Worm (Caenorhabditis elegans) whole organism, L1 larva: ENCODE results near the gene sqv-8.
A peak's percentile ranks its signal among the peaks of the same experiment; 100 is the strongest.

Experiments
- C04F5.9 ChIP-seq: sonication (generic microtip); optimal IDR thresholded peaks from 2 replicates; lab custom pipeline; 2016; ENCODE audit warnings: missing genetic modification characterization, missing compliant biosample characterization
- C16A3.4 ChIP-seq: fragments of 150-350 bp; optimal IDR thresholded peaks from 2 replicates; lab custom pipeline; 2014; ENCODE audit warnings: missing biosample characterization, missing genetic modification characterization
- C34B4.2 ChIP-seq: sonication (generic microtip); optimal IDR thresholded peaks from 2 replicates; lab custom pipeline; 2017; ENCODE audit warnings: mild to moderate bottlenecking, missing genetic modification characterization, missing compliant biosample characterization
- F16B12.6 ChIP-seq: fragments of 150-350 bp; optimal IDR thresholded peaks from 2 replicates; lab custom pipeline; 2014; ENCODE audit warnings: missing biosample characterization, missing genetic modification characterization
- alr-1 ChIP-seq: fragments of 200-800 bp; sonication (Bioruptor generic); optimal IDR thresholded peaks from 2 replicates; lab custom pipeline; 2018; ENCODE audit warnings: borderline replicate concordance, mild to moderate bottlenecking, missing genetic modification characterization, missing compliant biosample characterization
- ceh-63 ChIP-seq: fragments of 200-800 bp; sonication (Bioruptor generic); optimal IDR thresholded peaks from 2 replicates; lab custom pipeline; 2018; ENCODE audit warnings: mild to moderate bottlenecking, missing genetic modification characterization, missing compliant biosample characterization
- ceh-8 ChIP-seq: fragments of 200-800 bp; sonication (Bioruptor generic); optimal IDR thresholded peaks from 2 replicates; lab custom pipeline; 2018; ENCODE audit warnings: mild to moderate bottlenecking, missing genetic modification characterization, moderate library complexity, missing compliant biosample characterization
- ceh-82 ChIP-seq, 3 experiments: fragments of 150-350 bp in 1 of 3; sonication (generic microtip) in 2 of 3; optimal IDR thresholded peaks; 2 replicates each; lab custom pipeline; 2014 to 2017; ENCODE audit warnings: missing biosample characterization in 3 of 3, missing genetic modification characterization in 3 of 3
- ces-1 ChIP-seq: fragments of 150-350 bp; optimal IDR thresholded peaks from 2 replicates; lab custom pipeline; 2014; ENCODE audit warnings: missing biosample characterization, missing genetic modification reagents, missing genetic modification characterization
- dsc-1 ChIP-seq: sonication (generic microtip); optimal IDR thresholded peaks from 2 replicates; lab custom pipeline; 2016; ENCODE audit warnings: mild to moderate bottlenecking, missing genetic modification characterization, missing compliant biosample characterization
- efl-1 ChIP-seq, 4 experiments: fragments of 150-350 bp; optimal IDR thresholded peaks in 3 of 4; peaks in 1 of 4; 1 replicate in 1 of 4; 2 replicates in 3 of 4; lab custom pipeline; 2014; ENCODE audit warnings: missing biosample characterization in 2 of 4, missing genetic modification characterization in 2 of 4, missing genetic modification reagents in 2 of 4
- egl-27 ChIP-seq, 2 experiments: fragments of 150-350 bp in 1 of 2; sonication (generic microtip); optimal IDR thresholded peaks; 3 replicates each; lab custom pipeline; 2017 to 2018; ENCODE audit warnings: missing biosample characterization in 2 of 2, missing genetic modification characterization in 2 of 2, missing genetic modification reagents in 2 of 2
- elt-2 ChIP-seq: sonication (generic microtip); optimal IDR thresholded peaks from 2 replicates; lab custom pipeline; 2016; ENCODE audit warnings: missing genetic modification characterization, mild to moderate bottlenecking, inconsistent platforms, missing compliant biosample characterization, missing genetic modification reagents
- elt-3 ChIP-seq, 6 experiments: fragments of 150-350 bp in 1 of 6; sonication (generic microtip); optimal IDR thresholded peaks; 2 replicates each; lab custom pipeline; 2017 to 2018; ENCODE audit warnings: missing biosample characterization in 6 of 6, missing genetic modification characterization in 6 of 6, inconsistent platforms in 1 of 6
- ets-5 ChIP-seq: fragments of 200-800 bp; sonication (Bioruptor generic); IDR thresholded peaks from 2 replicates; pipeline ENCODE4 v1.3.6; 2022; ENCODE audit warnings: missing genetic modification characterization, missing compliant biosample characterization
- fkh-10 ChIP-seq: sonication (generic microtip); optimal IDR thresholded peaks from 2 replicates; lab custom pipeline; 2017; ENCODE audit warnings: missing biosample characterization, missing genetic modification reagents, missing genetic modification characterization
- fos-1 ChIP-seq: fragments of 150-350 bp; optimal IDR thresholded peaks from 2 replicates; lab custom pipeline; 2014; ENCODE audit warnings: missing biosample characterization, missing genetic modification characterization
- hlh-4 ChIP-seq: sonication (generic microtip); optimal IDR thresholded peaks from 2 replicates; lab custom pipeline; 2016; ENCODE audit warnings: mild to moderate bottlenecking, missing genetic modification characterization, missing compliant biosample characterization
- hpl-2 ChIP-seq: fragments of 150-350 bp; optimal IDR thresholded peaks from 2 replicates; lab custom pipeline; 2014; ENCODE audit warnings: missing biosample characterization, missing genetic modification reagents, missing genetic modification characterization
- irx-1 ChIP-seq: sonication (generic microtip); optimal IDR thresholded peaks from 2 replicates; lab custom pipeline; 2016; ENCODE audit warnings: missing genetic modification characterization, missing compliant biosample characterization
- jun-1 ChIP-seq: fragments of 150-350 bp; optimal IDR thresholded peaks from 2 replicates; lab custom pipeline; 2014; ENCODE audit warnings: missing biosample characterization, missing genetic modification reagents, missing genetic modification characterization
- lin-13 ChIP-seq: fragments of 150-350 bp; optimal IDR thresholded peaks from 2 replicates; lab custom pipeline; 2014; ENCODE audit warnings: missing biosample characterization, missing genetic modification reagents, missing genetic modification characterization
- lin-14 ChIP-seq: fragments of 200-800 bp; sonication (Bioruptor generic); optimal IDR thresholded peaks from 2 replicates; lab custom pipeline; 2018; ENCODE audit warnings: mild to moderate bottlenecking, missing genetic modification characterization, moderate library complexity, missing compliant biosample characterization
- lin-35 ChIP-seq, 2 experiments: fragments of 150-350 bp; optimal IDR thresholded peaks; 2 replicates each; lab custom pipeline; 2014; ENCODE audit warnings: missing biosample characterization in 2 of 2, missing genetic modification characterization in 2 of 2, missing genetic modification reagents in 2 of 2
- lir-3 ChIP-seq: sonication (generic microtip); optimal IDR thresholded peaks from 2 replicates; lab custom pipeline; 2016; ENCODE audit warnings: mild to moderate bottlenecking, missing genetic modification characterization, moderate library complexity, missing compliant biosample characterization; ENCODE audit not compliant: poor library complexity
- lsy-2 ChIP-seq, 2 experiments: fragments of 150-350 bp; optimal IDR thresholded peaks; 2 replicates each; lab custom pipeline; 2014; ENCODE audit warnings: missing biosample characterization in 2 of 2, missing genetic modification characterization in 2 of 2
- mab-9 ChIP-seq: fragments of 200-800 bp; sonication (Bioruptor generic); IDR thresholded peaks from 2 replicates; pipeline ENCODE4 v1.3.6; 2022; ENCODE audit warnings: missing genetic modification reagents, missing genetic modification characterization, missing compliant biosample characterization
- mdl-1 ChIP-seq, 2 experiments: fragments of 150-350 bp; optimal IDR thresholded peaks; 2 replicates each; lab custom pipeline; 2014 to 2017; ENCODE audit warnings: missing biosample characterization in 2 of 2, missing genetic modification characterization in 2 of 2, inconsistent platforms in 1 of 2
- mep-1 ChIP-seq: fragments of 150-350 bp; optimal IDR thresholded peaks from 2 replicates; lab custom pipeline; 2014; ENCODE audit warnings: missing biosample characterization, missing genetic modification characterization
- nhr-11 ChIP-seq: fragments of 150-350 bp; optimal IDR thresholded peaks from 2 replicates; lab custom pipeline; 2014; ENCODE audit warnings: missing biosample characterization, missing genetic modification characterization
- nhr-19 ChIP-seq: fragments of 200-800 bp; sonication (Bioruptor generic); conservative IDR thresholded peaks from 2 replicates; pipeline ENCODE4 v1.3.6; 2022; ENCODE audit warnings: missing genetic modification characterization, missing compliant biosample characterization
- nhr-20 ChIP-seq: sonication (generic microtip); optimal IDR thresholded peaks from 2 replicates; lab custom pipeline; 2016; ENCODE audit warnings: mild to moderate bottlenecking, missing genetic modification characterization, missing compliant biosample characterization
- nhr-237 ChIP-seq: fragments of 150-350 bp; optimal IDR thresholded peaks from 2 replicates; lab custom pipeline; 2014; ENCODE audit warnings: missing biosample characterization, missing genetic modification characterization
- nhr-47 ChIP-seq: sonication (generic microtip); optimal IDR thresholded peaks from 2 replicates; lab custom pipeline; 2016; ENCODE audit warnings: mild to moderate bottlenecking, missing genetic modification characterization, moderate library complexity, missing compliant biosample characterization
- nhr-71 ChIP-seq: sonication (generic microtip); optimal IDR thresholded peaks from 2 replicates; lab custom pipeline; 2016; ENCODE audit warnings: mild to moderate bottlenecking, missing genetic modification characterization, moderate library complexity, missing compliant biosample characterization
- nhr-85 ChIP-seq: sonication (generic microtip); peaks from one replicate; lab custom pipeline; 2016; ENCODE audit warnings: missing genetic modification characterization, inconsistent platforms, missing compliant biosample characterization
- nhr-90 ChIP-seq: sonication (generic microtip); optimal IDR thresholded peaks from 2 replicates; lab custom pipeline; 2016; ENCODE audit warnings: mild to moderate bottlenecking, missing genetic modification characterization, missing compliant biosample characterization; ENCODE audit not compliant: poor library complexity
- pag-3 ChIP-seq: sonication (generic microtip); optimal IDR thresholded peaks from 2 replicates; lab custom pipeline; 2017; ENCODE audit warnings: missing genetic modification characterization, mild to moderate bottlenecking, missing compliant biosample characterization, antibody characterized with exemption, borderline replicate concordance; ENCODE audit not compliant: insufficient read depth
- rnt-1 ChIP-seq: sonication (generic microtip); optimal IDR thresholded peaks from 2 replicates; lab custom pipeline; 2016; ENCODE audit warnings: mild to moderate bottlenecking, missing genetic modification characterization, moderate library complexity, missing compliant biosample characterization
- skn-1 ChIP-seq: fragments of 150-350 bp; optimal IDR thresholded peaks from 2 replicates; lab custom pipeline; 2014; ENCODE audit warnings: missing biosample characterization, missing genetic modification characterization
- snpc-4 ChIP-seq: fragments of 150-350 bp; optimal IDR thresholded peaks from 2 replicates; lab custom pipeline; 2014; ENCODE audit warnings: missing biosample characterization, missing genetic modification characterization
- snu-23 ChIP-seq: sonication (generic microtip); optimal IDR thresholded peaks from 2 replicates; lab custom pipeline; 2016; ENCODE audit warnings: missing genetic modification characterization, missing compliant biosample characterization
- swsn-7 ChIP-seq: sonication (generic microtip); optimal IDR thresholded peaks from 2 replicates; lab custom pipeline; 2016; ENCODE audit warnings: missing genetic modification characterization, missing compliant biosample characterization
- tbx-2 ChIP-seq: sonication (generic microtip); optimal IDR thresholded peaks from 2 replicates; lab custom pipeline; 2016; ENCODE audit warnings: missing genetic modification characterization, missing compliant biosample characterization
- tlp-1 ChIP-seq: fragments of 150-350 bp; optimal IDR thresholded peaks from 2 replicates; lab custom pipeline; 2014; ENCODE audit warnings: missing biosample characterization, missing genetic modification characterization
- unc-86 ChIP-seq: sonication (generic microtip); optimal IDR thresholded peaks from 2 replicates; lab custom pipeline; 2016; ENCODE audit warnings: missing genetic modification characterization, missing compliant biosample characterization
- xbp-1 ChIP-seq: sonication (generic microtip); optimal IDR thresholded peaks from 2 replicates; lab custom pipeline; 2016; ENCODE audit warnings: missing genetic modification characterization, missing compliant biosample characterization
- zag-1 ChIP-seq: fragments of 150-350 bp; optimal IDR thresholded peaks from 2 replicates; lab custom pipeline; 2014; ENCODE audit warnings: missing biosample characterization, missing genetic modification characterization
- zip-4 ChIP-seq: fragments of 200-800 bp; sonication (Bioruptor generic); optimal IDR thresholded peaks from 2 replicates; lab custom pipeline; 2018; ENCODE audit warnings: mild to moderate bottlenecking, missing genetic modification characterization, moderate library complexity, missing compliant biosample characterization

sqv-8 gene

ce11 chrII:9617902-9618245 lies 28.9 kb upstream of the sqv-8 start:
- no peak for TF ChIP-seq C34B4.2 (tag; lab: Kevin White, UChicago)
- peak; percentile 25 for TF ChIP-seq nhr-90 (tag; lab: Kevin White, UChicago)
- no peak for TF ChIP-seq nhr-237 (tag; lab: Kevin White, UChicago)
- no peak for TF ChIP-seq nhr-47
- TF ChIP-seq lin-14 (GFP tag; lab: Kevin White, UChicago): peak; percentile 21
- no peak for TF ChIP-seq mdl-1 (tag; optimal IDR thresholded peaks at IDR 0.05; lab: Kevin White, UChicago)
- no peak for TF ChIP-seq tbx-2 (tag; lab: Kevin White, UChicago)
- no peak for TF ChIP-seq ets-5 (GFP tag; lab: Robert Waterston, UW)
- no peak for TF ChIP-seq rnt-1 (tag; lab: Kevin White, UChicago)
- peak; percentile 2 for TF ChIP-seq jun-1 (tag; lab: Kevin White, UChicago)
- TF ChIP-seq lin-35 (GFP tag; optimal IDR thresholded peaks at IDR 0.05; lab: Kevin White, UChicago): no peak
- no peak for TF ChIP-seq ces-1
- peak; percentile 16 for TF ChIP-seq zip-4 (GFP tag; lab: Kevin White, UChicago)
- no peak for TF ChIP-seq nhr-11
- TF ChIP-seq lin-13 (GFP tag; lab: Kevin White, UChicago): no peak
- TF ChIP-seq fos-1 (tag; lab: Kevin White, UChicago): no peak
- no peak for TF ChIP-seq nhr-20
- TF ChIP-seq snu-23 (GFP tag; lab: Kevin White, UChicago): peak; percentile 19
- no peak for TF ChIP-seq mab-9 (GFP tag; lab: Robert Waterston, UW)

ce11 chrII:9618759-9619158 lies 28.0 kb upstream of the sqv-8 start:
- TF ChIP-seq nhr-85 (tag; lab: Kevin White, UChicago) (peak; percentile 26), C16A3.4 (no peak), efl-1 (optimal IDR thresholded peaks at IDR 0.05; lab: Kevin White, UChicago) (no peak), efl-1 (GFP tag; optimal IDR thresholded peaks at IDR 0.05 in 1 of 2; lab: Kevin White, UChicago) (peak in 1 of 2 experiments; percentile 39)

DNA sequence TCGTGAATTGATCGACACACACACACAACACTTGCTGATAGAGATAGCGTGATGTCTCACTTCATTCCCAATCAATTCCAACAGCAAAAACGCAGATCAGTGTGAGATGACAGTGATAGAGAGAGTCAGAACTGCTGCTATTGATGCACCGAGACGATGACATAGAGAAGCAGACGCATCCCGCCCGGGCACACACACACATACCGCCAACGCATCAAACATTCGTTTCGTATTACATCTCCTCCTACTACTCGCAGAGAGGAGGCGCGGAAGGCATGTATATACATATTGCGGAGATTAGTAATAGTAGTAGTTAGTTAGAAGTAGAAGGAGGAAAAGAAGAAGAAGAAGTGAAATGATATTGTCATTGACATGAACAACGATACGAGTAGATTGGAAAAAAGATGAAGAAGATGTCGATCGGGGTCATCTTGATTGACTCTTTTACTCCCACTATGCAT lies 27.3 kb upstream of the sqv-8 start:
- peak; percentile 40 for TF ChIP-seq dsc-1 (tag; lab: Kevin White, UChicago)
- peak; percentile 61 for TF ChIP-seq nhr-19 (GFP tag; lab: Robert Waterston, UW)
- no peak for TF ChIP-seq ceh-8 (GFP tag; lab: Kevin White, UChicago)
- TF ChIP-seq lsy-2 (tag; optimal IDR thresholded peaks at IDR 0.05; lab: Kevin White, UChicago): peak; percentile 26 to 55
- TF ChIP-seq snpc-4 (tag; lab: Kevin White, UChicago): no peak
- TF ChIP-seq F16B12.6 (tag; lab: Kevin White, UChicago): no peak
- TF ChIP-seq hlh-4 (tag; lab: Kevin White, UChicago): no peak
- peak in 5 of 6 experiments; percentile 23 to 79 (median 64) for TF ChIP-seq elt-3 (tag; optimal IDR thresholded peaks at IDR 0.05; lab: Kevin White, UChicago)
- TF ChIP-seq alr-1 (tag; lab: Kevin White, UChicago): no peak
- no peak for TF ChIP-seq ces-1
- no peak for TF ChIP-seq mab-9 (GFP tag; lab: Robert Waterston, UW)
- TF ChIP-seq ceh-82 (tag; optimal IDR thresholded peaks at IDR 0.05; lab: Kevin White, UChicago): peak in 2 of 3 experiments; percentile 18 to 35
- TF ChIP-seq rnt-1 (tag; lab: Kevin White, UChicago): peak; percentile 71
- TF ChIP-seq lir-3 (tag; lab: Kevin White, UChicago): no peak
- TF ChIP-seq swsn-7 (tag; lab: Kevin White, UChicago): peak; percentile 36
- no peak for TF ChIP-seq hpl-2
- TF ChIP-seq elt-2: peak; percentile 62
- TF ChIP-seq ceh-63 (GFP tag; lab: Kevin White, UChicago): no peak
- peak; percentile 32 for TF ChIP-seq skn-1 (tag; lab: Kevin White, UChicago)
- TF ChIP-seq pag-3 (tag; lab: Kevin White, UChicago): no peak
- no peak for TF ChIP-seq C04F5.9 (tag; lab: Kevin White, UChicago)
- peak; percentile 59 for TF ChIP-seq mep-1 (tag; lab: Kevin White, UChicago)
- TF ChIP-seq fkh-10 (GFP tag; lab: Kevin White, UChicago): no peak
- TF ChIP-seq unc-86 (tag; lab: Kevin White, UChicago): no peak
- TF ChIP-seq C34B4.2 (tag; lab: Kevin White, UChicago): no peak
- no peak for TF ChIP-seq irx-1
- no peak for TF ChIP-seq zag-1 (tag; lab: Kevin White, UChicago)
- TF ChIP-seq xbp-1: peak; percentile 25
- TF ChIP-seq nhr-237 (tag; lab: Kevin White, UChicago): no peak
- TF ChIP-seq egl-27 (tag; optimal IDR thresholded peaks at IDR 0.05; lab: Kevin White, UChicago): peak; percentile 2 to 38
- peak; percentile 80 for TF ChIP-seq nhr-71 (tag; lab: Kevin White, UChicago)
- no peak for TF ChIP-seq tlp-1
